Worm (Caenorhabditis elegans) whole organism, L2 larva: Measurements from ENCODE around the gene pqn-57.

Source experiments
- R02D3.7 ChIP-seq: fragments of 150-350 bp; optimal IDR thresholded peaks from 2 replicates; lab custom pipeline; 2014; ENCODE audit warnings: missing biosample characterization, missing genetic modification characterization
- ama-1 ChIP-seq: fragments of 150-350 bp; optimal IDR thresholded peaks from 2 replicates; lab custom pipeline; 2018; ENCODE audit warnings: inconsistent platforms
- ceh-16 ChIP-seq: fragments of 150-350 bp; optimal IDR thresholded peaks from 2 replicates; lab custom pipeline; 2014; ENCODE audit warnings: missing biosample characterization, missing genetic modification characterization
- crh-2 ChIP-seq: sonication (generic microtip); optimal IDR thresholded peaks from 2 replicates; lab custom pipeline; 2017; ENCODE audit warnings: missing biosample characterization, missing genetic modification characterization
- nhr-11 ChIP-seq: fragments of 150-350 bp; optimal IDR thresholded peaks from 2 replicates; lab custom pipeline; 2014; ENCODE audit warnings: missing biosample characterization, missing genetic modification characterization
- ztf-11 ChIP-seq: sonication (generic microtip); optimal IDR thresholded peaks from 2 replicates; lab custom pipeline; 2017; ENCODE audit warnings: missing biosample characterization, missing genetic modification characterization

DNA sequence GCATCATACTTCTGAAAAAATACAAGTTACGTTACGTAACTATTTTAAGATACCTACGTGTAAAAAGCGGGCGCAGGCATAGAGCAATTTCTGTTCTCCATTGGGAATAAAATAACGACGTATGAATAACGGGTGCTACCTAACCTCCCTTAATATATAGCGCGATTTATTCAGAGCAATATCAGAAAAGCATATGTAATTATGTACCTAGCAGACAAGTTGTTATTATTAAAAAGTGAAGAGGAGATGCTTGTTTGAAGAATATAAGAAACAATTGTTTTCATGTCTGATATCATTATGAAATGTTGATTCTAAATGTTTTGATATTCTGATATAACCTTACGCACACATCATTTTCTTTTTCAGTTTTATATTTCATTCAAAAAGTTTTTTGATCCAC lies 1.8 kb downstream of the pqn-57 start, which contains the start of gene srh-11:
- TF ChIP-seq nhr-11 (tag; lab: Kevin White, UChicago) (no peak), R02D3.7 (tag; lab: Kevin White, UChicago) (no peak), crh-2 (tag; lab: Kevin White, UChicago) (no peak), ceh-16 (tag; lab: Kevin White, UChicago) (no peak), ama-1 (lab: Kevin White, UChicago) (no peak), ztf-11 (tag; lab: Kevin White, UChicago) (no peak)
